Comparison of ENCODE assay signal across 2 fruit fly cellular contexts in genomic region chr3L:11947357-11947756, dm6.
TF ChIP-seq lines count a peak whose summit lies in the region.

Gene CG7252, plus strand, starts transcription at chr3L:11947675.

- no peak for TF ChIP-seq CTCF in whole organism, embryonic (GFP tag; optimal IDR thresholded peaks at IDR 0.05; lab: Kevin White, UChicago)

TF ChIP-seq in whole organism, embryonic, 481 proteins besides CTCF, POLR2A, EP300 and RAD21:
- TF ChIP-seq CG8089 (GFP tag; optimal IDR thresholded peaks at IDR 0.05; lab: Kevin White, UChicago) (no peak), exex (tag; optimal IDR thresholded peaks at IDR 0.05; lab: Kevin White, UChicago) (peak; percentile 96), CG33557 (GFP tag; optimal IDR thresholded peaks at IDR 0.05; lab: Kevin White, UChicago) (no peak), CG9609 (GFP tag; optimal IDR thresholded peaks at IDR 0.05; lab: Kevin White, UChicago) (no peak), grn (GFP tag; optimal IDR thresholded peaks at IDR 0.05; lab: Kevin White, UChicago) (peak; percentile 82), Hey (tag; optimal IDR thresholded peaks at IDR 0.05; lab: Kevin White, UChicago) (peak; percentile 87), CG18599 (GFP tag; optimal IDR thresholded peaks at IDR 0.05; lab: Kevin White, UChicago) (peak; percentile 19), GATAe (GFP tag; conservative IDR thresholded peaks at IDR 0.05; lab: Robert Waterston, UW) (peak; percentile 46; the same call in 1 of the 2 replicates), Hr3 (GFP tag; optimal IDR thresholded peaks at IDR 0.05; lab: Kevin White, UChicago) (no peak), mirr (GFP tag; optimal IDR thresholded peaks at IDR 0.05; lab: Kevin White, UChicago) (peak; percentile 54)
TF ChIP-seq in whole organism, embryonic: peak in this region for 6.

TF ChIP-seq in whole organism, wandering third instar larva, 38 proteins besides CTCF, POLR2A, EP300 and RAD21:
- TF ChIP-seq h (GFP tag; optimal IDR thresholded peaks at IDR 0.05; lab: Kevin White, UChicago) (peak; percentile 13), br (GFP tag; optimal IDR thresholded peaks at IDR 0.05; lab: Kevin White, UChicago) (no peak)

Comparison
In these comparisons a context has a peak if more than half of its experiments do, and no peak if none do; other contexts are left out.
1. Of the 10 proteins assayed by ChIP-seq in both whole organism, embryonic and whole organism, wandering third instar larva: peak only in whole organism, embryonic: none; only in whole organism, wandering third instar larva: h; in both: none; in neither: 9.